Worm (Caenorhabditis elegans) whole organism, mixed stage, embryonic: ENCODE data around the gene C14H10.3.

Experiments used
- M03D4.4 ChIP-seq: sonication (generic microtip); optimal IDR thresholded peaks from 2 replicates; lab custom pipeline; 2017; ENCODE audit warnings: mild to moderate bottlenecking, missing genetic modification characterization, missing compliant biosample characterization
- bed-3 ChIP-seq: fragments of 200-800 bp; sonication (Bioruptor generic); optimal IDR thresholded peaks from 3 replicates; lab custom pipeline; 2018; ENCODE audit warnings: mild to moderate bottlenecking, missing genetic modification characterization, moderate library complexity, missing compliant biosample characterization
- blmp-1 ChIP-seq: fragments of 150-350 bp; optimal IDR thresholded peaks from 2 replicates; lab custom pipeline; 2014; ENCODE audit warnings: missing biosample characterization, missing genetic modification characterization
- ceh-39 ChIP-seq: fragments of 150-350 bp; optimal IDR thresholded peaks from 2 replicates; lab custom pipeline; 2014; ENCODE audit warnings: missing biosample characterization, missing genetic modification characterization
- ceh-43 ChIP-seq: fragments of 200-800 bp; sonication (Bioruptor generic); optimal IDR thresholded peaks from 2 replicates; lab custom pipeline; 2018; ENCODE audit warnings: mild to moderate bottlenecking, missing genetic modification characterization, moderate library complexity, missing compliant biosample characterization
- ceh-83 ChIP-seq: fragments of 200-800 bp; sonication (Bioruptor generic); optimal IDR thresholded peaks from 2 replicates; lab custom pipeline; 2018; ENCODE audit warnings: mild to moderate bottlenecking, missing genetic modification characterization, missing compliant biosample characterization
- ces-1 ChIP-seq: fragments of 150-350 bp; optimal IDR thresholded peaks from 2 replicates; lab custom pipeline; 2014; ENCODE audit warnings: missing biosample characterization, missing genetic modification reagents, missing genetic modification characterization
- cnd-1 ChIP-seq: fragments of 200-800 bp; sonication (Bioruptor generic); optimal IDR thresholded peaks from 2 replicates; lab custom pipeline; 2018; ENCODE audit warnings: mild to moderate bottlenecking, missing genetic modification characterization, missing compliant biosample characterization
- drap-1 ChIP-seq: fragments of 200-800 bp; sonication (Bioruptor generic); optimal IDR thresholded peaks from 3 replicates; lab custom pipeline; 2018; ENCODE audit warnings: mild to moderate bottlenecking, missing genetic modification characterization, missing compliant biosample characterization
- elt-1 ChIP-seq: sonication (generic microtip); optimal IDR thresholded peaks from 2 replicates; lab custom pipeline; 2017; ENCODE audit warnings: missing genetic modification characterization, mild to moderate bottlenecking, missing compliant biosample characterization, antibody characterized with exemption, moderate library complexity, borderline replicate concordance; ENCODE audit not compliant: insufficient read depth
- elt-3 ChIP-seq: fragments of 150-350 bp; optimal IDR thresholded peaks from 2 replicates; lab custom pipeline; 2014; ENCODE audit warnings: missing biosample characterization, missing genetic modification characterization
- flh-1 ChIP-seq: fragments of 200-800 bp; sonication (Bioruptor generic); optimal IDR thresholded peaks from 2 replicates; lab custom pipeline; 2018; ENCODE audit warnings: mild to moderate bottlenecking, missing genetic modification characterization, moderate library complexity, missing compliant biosample characterization
- ham-2 ChIP-seq: fragments of 200-800 bp; sonication (Bioruptor generic); optimal IDR thresholded peaks from 2 replicates; lab custom pipeline; 2018; ENCODE audit warnings: mild to moderate bottlenecking, missing genetic modification characterization, missing compliant biosample characterization
- hlh-1 ChIP-seq: fragments of 150-350 bp; optimal IDR thresholded peaks from 2 replicates; lab custom pipeline; 2014; ENCODE audit warnings: missing biosample characterization, missing genetic modification reagents, missing genetic modification characterization
- lin-13 ChIP-seq: fragments of 150-350 bp; optimal IDR thresholded peaks from 2 replicates; lab custom pipeline; 2014; ENCODE audit warnings: missing biosample characterization, missing genetic modification characterization
- lin-32 ChIP-seq: fragments of 200-800 bp; sonication (Bioruptor generic); optimal IDR thresholded peaks from 2 replicates; lab custom pipeline; 2018; ENCODE audit warnings: mild to moderate bottlenecking, missing genetic modification characterization, missing compliant biosample characterization
- lsy-2 ChIP-seq: fragments of 150-350 bp; optimal IDR thresholded peaks from 2 replicates; lab custom pipeline; 2014; ENCODE audit warnings: missing biosample characterization, missing genetic modification characterization
- mab-5 ChIP-seq: fragments of 150-350 bp; optimal IDR thresholded peaks from 2 replicates; lab custom pipeline; 2014; ENCODE audit warnings: missing biosample characterization, missing genetic modification characterization
- mep-1 ChIP-seq: fragments of 150-350 bp; optimal IDR thresholded peaks from 2 replicates; lab custom pipeline; 2017; ENCODE audit warnings: missing biosample characterization, missing genetic modification reagents, missing genetic modification characterization, inconsistent platforms
- mls-2 ChIP-seq: sonication (generic microtip); optimal IDR thresholded peaks from 2 replicates; lab custom pipeline; 2016; ENCODE audit warnings: mild to moderate bottlenecking, missing genetic modification characterization, moderate library complexity, missing compliant biosample characterization
- nhr-12 ChIP-seq: fragments of 150-350 bp; optimal IDR thresholded peaks from 2 replicates; lab custom pipeline; 2014; ENCODE audit warnings: missing biosample characterization, missing genetic modification characterization
- nhr-2 ChIP-seq: fragments of 150-350 bp; optimal IDR thresholded peaks from 2 replicates; lab custom pipeline; 2014; ENCODE audit warnings: missing biosample characterization, missing genetic modification characterization
- nhr-237 ChIP-seq: fragments of 150-350 bp; optimal IDR thresholded peaks from 2 replicates; lab custom pipeline; 2014; ENCODE audit warnings: missing biosample characterization, missing genetic modification characterization
- nhr-28 ChIP-seq: fragments of 150-350 bp; optimal IDR thresholded peaks from 2 replicates; lab custom pipeline; 2014; ENCODE audit warnings: missing biosample characterization, missing genetic modification characterization
- nhr-76 ChIP-seq: sonication (generic microtip); optimal IDR thresholded peaks from 2 replicates; lab custom pipeline; 2017; ENCODE audit warnings: missing biosample characterization, missing genetic modification characterization
- pha-4 ChIP-seq: fragments of 150-350 bp; optimal IDR thresholded peaks from 2 replicates; lab custom pipeline; 2018; ENCODE audit warnings: missing biosample characterization, missing genetic modification reagents, missing genetic modification characterization
- sem-2 ChIP-seq: fragments of 200-800 bp; sonication (Bioruptor generic); optimal IDR thresholded peaks from 2 replicates; lab custom pipeline; 2018; ENCODE audit warnings: mild to moderate bottlenecking, missing genetic modification characterization, missing compliant biosample characterization
- snpc-4 ChIP-seq: fragments of 150-350 bp; optimal IDR thresholded peaks from 2 replicates; lab custom pipeline; 2014; ENCODE audit warnings: missing biosample characterization, missing genetic modification characterization
- sptf-1 ChIP-seq: sonication (generic microtip); optimal IDR thresholded peaks from 2 replicates; lab custom pipeline; 2017; ENCODE audit warnings: mild to moderate bottlenecking, missing genetic modification characterization, moderate library complexity, missing compliant biosample characterization
- tbx-8 ChIP-seq: fragments of 200-800 bp; sonication (Bioruptor generic); optimal IDR thresholded peaks from 2 replicates; lab custom pipeline; 2018; ENCODE audit warnings: mild to moderate bottlenecking, missing genetic modification characterization, moderate library complexity, missing compliant biosample characterization
- unc-120 ChIP-seq: sonication (generic microtip); optimal IDR thresholded peaks from 2 replicates; lab custom pipeline; 2017; ENCODE audit warnings: missing genetic modification characterization, missing compliant biosample characterization; ENCODE audit not compliant: poor library complexity, severe bottlenecking
- unc-39 ChIP-seq: fragments of 150-350 bp; optimal IDR thresholded peaks from 2 replicates; lab custom pipeline; 2014; ENCODE audit warnings: missing biosample characterization, missing genetic modification characterization
- unc-62 ChIP-seq: fragments of 150-350 bp; optimal IDR thresholded peaks from 2 replicates; lab custom pipeline; 2014; ENCODE audit warnings: missing biosample characterization, missing genetic modification reagents, missing genetic modification characterization
- zip-8 ChIP-seq: fragments of 150-350 bp; optimal IDR thresholded peaks from 2 replicates; lab custom pipeline; 2014; ENCODE audit warnings: missing biosample characterization, missing genetic modification characterization
- ztf-11 ChIP-seq: fragments of 150-350 bp; optimal IDR thresholded peaks from 2 replicates; lab custom pipeline; 2014; ENCODE audit warnings: missing biosample characterization, missing genetic modification characterization

The C14H10.3 gene

ce11 chrX:10189244-10189643 is 38.7 kb downstream of the C14H10.3 start:
- no peak for TF ChIP-seq lin-13 (tag; lab: Kevin White, UChicago)
- no peak for TF ChIP-seq zip-8 (tag; lab: Kevin White, UChicago)

DNA sequence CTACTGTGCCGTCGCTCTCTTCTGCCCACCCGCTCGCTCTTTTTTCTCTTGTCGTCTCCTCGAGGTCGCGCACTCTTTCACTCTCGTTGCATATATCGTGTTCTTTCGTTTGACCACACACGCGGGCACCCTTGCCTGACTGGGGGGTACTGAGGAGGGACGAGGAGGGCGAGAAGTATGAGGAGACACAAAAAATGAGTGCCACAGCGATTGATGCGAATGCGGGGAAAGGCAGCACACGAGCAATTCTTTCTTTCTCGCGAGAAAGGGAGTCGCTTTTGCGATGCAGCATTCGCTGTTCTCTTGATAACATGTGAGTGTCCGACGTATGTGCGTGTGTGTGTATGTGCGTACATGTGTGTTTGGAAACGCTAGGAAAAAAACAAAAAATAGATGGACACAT is 39.4 kb downstream of the C14H10.3 start:
- TF ChIP-seq M03D4.4 (tag; lab: Kevin White, UChicago) = peak; percentile 71
- peak; percentile 49 for TF ChIP-seq ceh-83 (GFP tag; lab: Kevin White, UChicago)
- no peak for TF ChIP-seq mab-5 (tag; lab: Kevin White, UChicago)
- TF ChIP-seq sem-2 (GFP tag; lab: Kevin White, UChicago) = no peak
- no peak for TF ChIP-seq lsy-2 (tag; lab: Kevin White, UChicago)
- peak; percentile 50 for TF ChIP-seq drap-1 (GFP tag; lab: Kevin White, UChicago)
- TF ChIP-seq elt-1 (tag; lab: Kevin White, UChicago) = no peak
- TF ChIP-seq flh-1 = peak; percentile 8
- no peak for TF ChIP-seq tbx-8
- no peak for TF ChIP-seq nhr-12 (tag; lab: Kevin White, UChicago)
- TF ChIP-seq ham-2 (GFP tag; lab: Kevin White, UChicago) = peak; percentile 43
- no peak for TF ChIP-seq blmp-1
- TF ChIP-seq unc-120 = peak; percentile 87
- no peak for TF ChIP-seq lin-32 (GFP tag; lab: Kevin White, UChicago)
- TF ChIP-seq zip-8 (tag; lab: Kevin White, UChicago) = no peak
- peak; percentile 67 for TF ChIP-seq nhr-2
- no peak for TF ChIP-seq elt-3 (tag; lab: Kevin White, UChicago)
- peak; percentile 35 for TF ChIP-seq ces-1 (GFP tag; lab: Kevin White, UChicago)
- TF ChIP-seq bed-3 (GFP tag; lab: Kevin White, UChicago) = no peak
- TF ChIP-seq mep-1 (tag; lab: Kevin White, UChicago) = peak; percentile 46
- TF ChIP-seq lin-13 (tag; lab: Kevin White, UChicago) = no peak
- no peak for TF ChIP-seq unc-62 (GFP tag; lab: Kevin White, UChicago)
- no peak for TF ChIP-seq pha-4 (tag; lab: Kevin White, UChicago)
- no peak for TF ChIP-seq ceh-39 (tag; lab: Kevin White, UChicago)
- TF ChIP-seq cnd-1 = peak; percentile 66
- peak; percentile 64 for TF ChIP-seq sptf-1
- TF ChIP-seq nhr-237 (tag; lab: Kevin White, UChicago) = no peak
- TF ChIP-seq hlh-1 = peak; percentile 29
- no peak for TF ChIP-seq snpc-4 (tag; lab: Kevin White, UChicago)
- no peak for TF ChIP-seq nhr-28 (tag; lab: Kevin White, UChicago)
- TF ChIP-seq ceh-43 (GFP tag; lab: Kevin White, UChicago) = no peak
- TF ChIP-seq mls-2 = peak; percentile 82
- peak; percentile 48 for TF ChIP-seq unc-39
- no peak for TF ChIP-seq nhr-76 (tag; lab: Kevin White, UChicago)
- peak; percentile 63 for TF ChIP-seq ztf-11 (tag; lab: Kevin White, UChicago)
- TF ChIP-seq, all 35 proteins: peak for 15

DNA sequence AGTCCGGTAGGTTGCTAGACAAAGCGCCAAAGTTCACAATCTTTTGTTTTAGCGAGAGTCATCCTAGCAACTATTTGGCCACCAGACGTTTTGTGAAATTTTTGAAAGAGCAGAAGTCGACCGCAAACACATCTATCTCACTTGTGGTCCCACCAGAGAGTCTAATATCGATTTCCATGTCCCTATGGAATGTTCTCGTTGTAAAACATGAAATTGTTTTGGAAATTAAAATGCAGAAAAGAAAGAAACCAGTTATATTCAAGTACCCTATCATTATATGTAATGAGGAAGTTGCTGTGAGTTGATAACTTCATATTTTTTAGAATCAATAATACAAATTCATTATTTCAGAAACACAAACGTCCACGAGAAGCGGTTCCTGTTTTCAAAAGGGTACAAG is 43.2 kb downstream of the C14H10.3 start:
- no peak for TF ChIP-seq ceh-43 (GFP tag; lab: Kevin White, UChicago)
- TF ChIP-seq drap-1 (GFP tag; lab: Kevin White, UChicago) = no peak
- no peak for TF ChIP-seq tbx-8
- no peak for TF ChIP-seq ztf-11 (tag; lab: Kevin White, UChicago)
- TF ChIP-seq sptf-1 = no peak
- no peak for TF ChIP-seq elt-3 (tag; lab: Kevin White, UChicago)
- no peak for TF ChIP-seq lin-32 (GFP tag; lab: Kevin White, UChicago)
- TF ChIP-seq ham-2 (GFP tag; lab: Kevin White, UChicago) = no peak
- no peak for TF ChIP-seq snpc-4 (tag; lab: Kevin White, UChicago)
- no peak for TF ChIP-seq zip-8 (tag; lab: Kevin White, UChicago)
- TF ChIP-seq lsy-2 (tag; lab: Kevin White, UChicago) = no peak
- no peak for TF ChIP-seq ceh-39 (tag; lab: Kevin White, UChicago)
- no peak for TF ChIP-seq nhr-76 (tag; lab: Kevin White, UChicago)
- no peak for TF ChIP-seq blmp-1
- TF ChIP-seq unc-120 = no peak
- no peak for TF ChIP-seq ces-1 (GFP tag; lab: Kevin White, UChicago)

DNA sequence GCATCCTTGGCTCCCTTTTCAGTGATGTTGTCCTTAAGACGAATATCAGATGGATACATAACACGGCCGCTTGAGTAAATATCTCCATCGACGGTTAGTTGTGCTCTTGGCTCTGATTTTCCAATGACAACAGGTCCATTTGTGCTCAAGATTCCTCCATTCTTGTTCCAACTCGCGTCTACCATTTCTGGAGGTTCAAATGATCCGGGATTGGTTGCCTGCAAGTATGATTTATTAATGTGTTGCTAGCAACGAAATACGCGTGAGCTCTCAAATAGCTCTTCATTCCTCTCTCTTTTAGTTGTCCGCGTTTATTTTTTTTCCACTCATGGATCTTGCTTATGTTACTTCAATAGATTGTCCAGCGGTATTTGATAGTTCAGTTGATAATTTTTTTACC is 44.2 kb downstream of the C14H10.3 start, which contains the start of gene arrd-28:
TSS of gene arrd-28 (plus strand) at position 301 of the 400 bp plus-strand sequence.
- no peak for TF ChIP-seq nhr-28 (tag; lab: Kevin White, UChicago)
- TF ChIP-seq mls-2 = no peak
- no peak for TF ChIP-seq ceh-43 (GFP tag; lab: Kevin White, UChicago)
- no peak for TF ChIP-seq bed-3 (GFP tag; lab: Kevin White, UChicago)
- no peak for TF ChIP-seq lsy-2 (tag; lab: Kevin White, UChicago)
- no peak for TF ChIP-seq zip-8 (tag; lab: Kevin White, UChicago)
- no peak for TF ChIP-seq nhr-237 (tag; lab: Kevin White, UChicago)
- no peak for TF ChIP-seq flh-1
- TF ChIP-seq M03D4.4 (tag; lab: Kevin White, UChicago) = no peak
- TF ChIP-seq unc-120 = no peak
- TF ChIP-seq hlh-1 = no peak
- TF ChIP-seq lin-13 (tag; lab: Kevin White, UChicago) = no peak
- TF ChIP-seq pha-4 (tag; lab: Kevin White, UChicago) = no peak
- TF ChIP-seq elt-1 (tag; lab: Kevin White, UChicago) = no peak
